Worm (Caenorhabditis elegans) whole organism, young adult: ENCODE results near the gene mdf-2.

ENCODE experiments used
- B0035.1 ChIP-seq: sonication (generic microtip); optimal IDR thresholded peaks from 2 replicates; lab custom pipeline; 2016; ENCODE audit warnings: missing genetic modification characterization, mild to moderate bottlenecking, missing compliant biosample characterization, missing genotype, missing genetic modification reagents
- B0261.1 ChIP-seq: sonication (generic microtip); optimal IDR thresholded peaks from 2 replicates; lab custom pipeline; 2016; ENCODE audit warnings: mild to moderate bottlenecking, missing genetic modification characterization, moderate library complexity, missing compliant biosample characterization
- C17E4.6 ChIP-seq: fragments of 200-800 bp; sonication (Bioruptor generic); IDR thresholded peaks from 2 replicates; pipeline ENCODE4 v1.3.6; 2022; ENCODE audit warnings: missing genetic modification reagents, missing genetic modification characterization, missing compliant biosample characterization
- F39B2.1 ChIP-seq: fragments of 200-800 bp; sonication (Bioruptor generic); IDR thresholded peaks from 2 replicates; pipeline ENCODE4 v1.3.6; 2022; ENCODE audit warnings: missing genetic modification reagents, missing genetic modification characterization, missing compliant biosample characterization
- K12H6.12 ChIP-seq: fragments of 200-800 bp; sonication (Bioruptor generic); optimal IDR thresholded peaks from 2 replicates; lab custom pipeline; 2018; ENCODE audit warnings: mild to moderate bottlenecking, missing genetic modification characterization, missing compliant biosample characterization
- aptf-2 ChIP-seq: fragments of 200-800 bp; sonication (Bioruptor generic); conservative IDR thresholded peaks from 2 replicates; pipeline ENCODE4 v1.3.6; 2022; ENCODE audit warnings: missing genetic modification reagents, missing genetic modification characterization, missing compliant biosample characterization
- attf-3 ChIP-seq: fragments of 200-800 bp; sonication (Bioruptor generic); conservative IDR thresholded peaks from 2 replicates; pipeline ENCODE4 v1.3.6; 2022; ENCODE audit warnings: missing genetic modification reagents, missing genetic modification characterization, missing compliant biosample characterization
- bed-1 ChIP-seq: fragments of 200-800 bp; sonication (Bioruptor generic); IDR thresholded peaks from 2 replicates; pipeline ENCODE4 v1.3.6; 2022; ENCODE audit warnings: missing genetic modification reagents, missing genetic modification characterization, missing compliant biosample characterization
- cebp-1 ChIP-seq, 2 experiments: fragments of 200-800 bp in 1 of 2; sonication (Bioruptor generic) in 1 of 2; sonication (generic microtip) in 1 of 2; IDR thresholded peaks in 1 of 2; optimal IDR thresholded peaks in 1 of 2; 2 replicates each; pipeline versions ENCODE4 v1.3.6 to Lab custom; 2017 to 2022; ENCODE audit warnings: missing compliant biosample characterization in 2 of 2, missing genetic modification characterization in 2 of 2, mild to moderate bottlenecking in 1 of 2, missing genetic modification reagents in 1 of 2, moderate library complexity in 1 of 2
- ceh-100 ChIP-seq: fragments of 200-800 bp; sonication (Bioruptor generic); IDR thresholded peaks from 2 replicates; pipeline ENCODE4 v1.3.6; 2022; ENCODE audit warnings: missing genetic modification reagents, missing genetic modification characterization, missing compliant biosample characterization
- dox-1 ChIP-seq: fragments of 200-800 bp; sonication (Bioruptor generic); IDR thresholded peaks from 2 replicates; pipeline ENCODE4 v1.3.6; 2022; ENCODE audit warnings: missing genetic modification reagents, missing genetic modification characterization, missing compliant biosample characterization
- egl-18 ChIP-seq: fragments of 200-800 bp; sonication (Bioruptor generic); IDR thresholded peaks from 2 replicates; pipeline ENCODE4 v1.3.6; 2022; ENCODE audit warnings: missing genetic modification reagents, missing genetic modification characterization, missing compliant biosample characterization
- egrh-3 ChIP-seq: fragments of 200-800 bp; sonication (Bioruptor generic); IDR thresholded peaks from 2 replicates; pipeline ENCODE4 v1.3.6; 2022; ENCODE audit warnings: missing genetic modification reagents, missing genetic modification characterization, missing compliant biosample characterization
- hsf-1 ChIP-seq: fragments of 200-800 bp; sonication (Bioruptor generic); IDR thresholded peaks from 2 replicates; pipeline ENCODE4 v1.3.6; 2022; ENCODE audit warnings: missing genetic modification reagents, missing genetic modification characterization, missing compliant biosample characterization
- lin-26 ChIP-seq: fragments of 200-800 bp; sonication (Bioruptor generic); IDR thresholded peaks from 2 replicates; pipeline ENCODE4 v1.3.6; 2022; ENCODE audit warnings: missing genetic modification reagents, missing genetic modification characterization, missing compliant biosample characterization
- lin-54 ChIP-seq: fragments of 200-800 bp; sonication (Bioruptor generic); optimal IDR thresholded peaks from 2 replicates; lab custom pipeline; 2018; ENCODE audit warnings: mild to moderate bottlenecking, missing genetic modification characterization, missing compliant biosample characterization
- madf-8 ChIP-seq: fragments of 200-800 bp; sonication (Bioruptor generic); conservative IDR thresholded peaks from 2 replicates; pipeline ENCODE4 v1.3.6; 2022; ENCODE audit warnings: missing genetic modification reagents, missing genetic modification characterization, missing compliant biosample characterization
- mel-28 ChIP-seq: sonication (generic microtip); optimal IDR thresholded peaks from 2 replicates; lab custom pipeline; 2016; ENCODE audit warnings: borderline replicate concordance, mild to moderate bottlenecking, missing genetic modification characterization, missing compliant biosample characterization
- mxl-1 ChIP-seq: sonication (generic microtip); optimal IDR thresholded peaks from 2 replicates; lab custom pipeline; 2016; ENCODE audit warnings: missing genetic modification characterization, missing compliant biosample characterization
- pha-4 ChIP-seq: fragments of 150-350 bp; sonication (generic microtip); optimal IDR thresholded peaks from 2 replicates; lab custom pipeline; 2014; ENCODE audit warnings: missing biosample characterization, missing genetic modification reagents, missing genetic modification characterization
- repo-1 ChIP-seq: sonication (generic microtip); optimal IDR thresholded peaks from 2 replicates; lab custom pipeline; 2017; ENCODE audit warnings: mild to moderate bottlenecking, missing genetic modification characterization, missing compliant biosample characterization
- somi-1 ChIP-seq: fragments of 200-800 bp; sonication (Bioruptor generic); optimal IDR thresholded peaks from 2 replicates; lab custom pipeline; 2018; ENCODE audit warnings: mild to moderate bottlenecking, missing genetic modification characterization, missing compliant biosample characterization
- sptf-2 ChIP-seq: fragments of 200-800 bp; sonication (Bioruptor generic); optimal IDR thresholded peaks from 2 replicates; lab custom pipeline; 2018; ENCODE audit warnings: mild to moderate bottlenecking, missing genetic modification characterization, missing compliant biosample characterization
- zfh-2 ChIP-seq: fragments of 200-800 bp; sonication (Bioruptor generic); conservative IDR thresholded peaks from 2 replicates; pipeline ENCODE4 v1.3.6; 2022; ENCODE audit warnings: missing genetic modification reagents, missing genetic modification characterization, missing compliant biosample characterization
- ztf-28 ChIP-seq: fragments of 200-800 bp; sonication (Bioruptor generic); IDR thresholded peaks from 2 replicates; pipeline ENCODE4 v1.3.6; 2022; ENCODE audit warnings: missing genetic modification reagents, missing genetic modification characterization, missing compliant biosample characterization
- ztf-3 ChIP-seq: fragments of 200-800 bp; sonication (Bioruptor generic); optimal IDR thresholded peaks from 2 replicates; lab custom pipeline; 2018; ENCODE audit warnings: mild to moderate bottlenecking, missing genetic modification characterization, missing compliant biosample characterization

The mdf-2 gene

DNA sequence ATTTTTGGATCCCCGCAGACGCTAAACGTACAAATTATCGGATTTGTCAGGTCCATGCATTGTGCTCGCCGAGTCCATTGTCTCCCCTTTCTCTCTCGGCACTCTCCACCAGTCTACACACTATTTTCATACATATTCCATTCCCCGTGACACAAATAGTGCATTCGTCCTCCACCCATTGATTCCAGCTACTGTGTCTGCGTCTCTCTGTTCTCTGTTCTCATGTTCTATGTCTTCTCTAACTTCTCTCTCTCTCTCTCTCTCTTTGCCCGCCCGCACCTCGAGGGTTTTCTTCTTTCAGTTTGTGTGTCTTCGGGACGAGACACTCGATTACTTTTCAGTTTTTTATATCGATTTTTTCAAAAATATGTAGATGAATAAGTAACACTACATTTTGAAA lies 41.3 kb downstream of the mdf-2 start (continued):
- TF ChIP-seq aptf-2 (no peak), mel-28 (tag; lab: Kevin White, UChicago) (no peak), F39B2.1 (GFP tag; lab: Robert Waterston, UW) (no peak), lin-54 (GFP tag; lab: Kevin White, UChicago) (peak; percentile 43), somi-1 (GFP tag; lab: Kevin White, UChicago) (peak; percentile 44), pha-4 (tag; lab: Kevin White, UChicago) (peak; percentile 21), mxl-1 (tag; lab: Kevin White, UChicago) (no peak), K12H6.12 (tag; lab: Kevin White, UChicago) (peak; percentile 32), madf-8 (no peak)
- TF ChIP-seq, all 124 proteins: peak for 31

DNA sequence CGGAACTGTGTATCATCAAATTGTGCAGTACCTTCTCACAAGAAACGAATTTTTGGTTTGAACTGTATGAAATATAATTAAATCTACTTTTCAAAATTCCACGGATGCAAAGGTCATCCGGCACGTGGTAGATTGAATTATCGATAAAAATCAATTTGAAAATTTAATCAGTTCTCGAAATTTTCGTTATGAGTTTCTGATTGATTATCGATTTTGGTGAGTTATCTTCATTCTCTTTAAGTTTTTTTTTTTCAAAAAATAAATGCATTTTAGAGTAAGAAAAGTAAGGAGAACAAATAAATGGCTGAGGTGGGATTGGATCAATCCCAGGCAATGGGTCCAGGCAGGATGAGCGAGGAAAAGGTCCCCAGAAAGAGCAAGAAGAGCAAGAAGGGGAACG lies 43.5 kb downstream of the mdf-2 start, which contains the start of gene Y69A2AR.47:
Y69A2AR.47 (plus strand) TSS at position 301 of the 400 bp plus-strand sequence.
- TF ChIP-seq sptf-2 (GFP tag; lab: Kevin White, UChicago) (no peak), ztf-3 (GFP tag; lab: Kevin White, UChicago) (no peak), zfh-2 (GFP tag; lab: Robert Waterston, UW) (no peak), dox-1 (GFP tag; lab: Robert Waterston, UW) (no peak), attf-3 (no peak), lin-26 (GFP tag; lab: Robert Waterston, UW) (no peak), F39B2.1 (GFP tag; lab: Robert Waterston, UW) (no peak), hsf-1 (GFP tag; lab: Robert Waterston, UW) (no peak), repo-1 (tag; lab: Kevin White, UChicago) (no peak), ceh-100 (GFP tag; lab: Robert Waterston, UW) (no peak), B0261.1 (no peak), C17E4.6 (no peak), B0035.1 (tag; lab: Kevin White, UChicago) (no peak), cebp-1 (GFP tag; IDR thresholded peaks at IDR 0.05; lab: Robert Waterston, UW) (no peak), cebp-1 (tag; optimal IDR thresholded peaks at IDR 0.05; lab: Kevin White, UChicago) (no peak), ztf-28 (no peak), egrh-3 (GFP tag; lab: Robert Waterston, UW) (no peak), bed-1 (GFP tag; lab: Robert Waterston, UW) (no peak), egl-18 (GFP tag; lab: Robert Waterston, UW) (no peak)
